Fruit fly (Drosophila melanogaster) whole organism, embryonic: ENCODE measurements around the gene Gnf1.

Source experiments
- Aef1 ChIP-seq: fragments of 200-800 bp; sonication (Bioruptor generic); IDR thresholded peaks from 3 replicates; pipeline ENCODE4 v1.3.6; 2022; ENCODE audit warnings: missing biosample characterization, missing genetic modification characterization
- CG10959 ChIP-seq: fragments of 200-800 bp; sonication (Bioruptor generic); IDR thresholded peaks from 2 replicates; pipeline ENCODE4 v1.3.6; 2022; ENCODE audit warnings: missing biosample characterization, missing genetic modification characterization
- CG17829 ChIP-seq: fragments of 200-800 bp; optimal IDR thresholded peaks from 2 replicates; lab custom pipeline; 2019; ENCODE audit warnings: missing biosample characterization, mild to moderate bottlenecking, missing genetic modification characterization, moderate library complexity
- crol ChIP-seq: fragments of 200-800 bp; sonication (Bioruptor generic); IDR thresholded peaks from 2 replicates; pipeline ENCODE4 v1.3.6; 2022; ENCODE audit warnings: missing biosample characterization, missing genetic modification characterization
- lilli ChIP-seq: fragments of 200-800 bp; sonication (Bioruptor generic); optimal IDR thresholded peaks from 3 replicates; lab custom pipeline; 2016; ENCODE audit warnings: missing biosample characterization, missing genetic modification characterization
- repo ChIP-seq: fragments of 200-800 bp; sonication (Bioruptor generic); optimal IDR thresholded peaks from 2 replicates; lab custom pipeline; 2016; ENCODE audit warnings: missing biosample characterization, missing genetic modification characterization

DNA sequence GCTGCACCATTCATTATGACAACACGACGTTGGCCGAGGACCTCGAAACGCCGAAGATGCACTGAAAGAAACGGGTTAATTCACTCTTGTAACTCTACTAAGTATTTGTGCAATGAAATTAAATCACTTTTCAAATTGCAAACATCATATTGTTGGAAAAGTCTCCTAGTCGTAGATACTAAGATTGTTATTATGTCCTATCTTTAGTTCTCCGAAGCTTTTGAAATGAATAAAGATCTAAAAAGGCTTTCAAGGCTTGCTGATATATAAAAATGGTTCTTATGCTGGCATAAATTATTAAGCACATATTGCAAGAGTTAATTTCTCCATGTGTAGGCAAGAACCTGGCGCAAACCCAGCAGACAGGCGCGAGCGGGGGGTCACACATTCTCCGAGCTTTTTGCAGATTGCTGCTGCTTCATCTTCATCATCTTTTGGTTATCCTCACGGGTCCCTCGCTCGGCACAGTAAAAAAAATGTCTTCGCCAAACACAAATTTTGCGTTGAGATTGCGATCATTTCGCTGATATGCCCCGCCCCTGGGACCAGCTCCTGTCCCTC lies 23.2 kb upstream of the Gnf1 start:
- TF ChIP-seq CG10959 (GFP tag; lab: Robert Waterston, UW): no peak
- TF ChIP-seq crol: no peak
- TF ChIP-seq CG17829 (tag; lab: Kevin White, UChicago): no peak
- TF ChIP-seq Aef1 (GFP tag; lab: Robert Waterston, UW): no peak
- no peak for TF ChIP-seq lilli (GFP tag; lab: Kevin White, UChicago)
- TF ChIP-seq repo: no peak
